Fruit fly (Drosophila melanogaster) whole organism, prepupa: ENCODE measurements around the gene RpS4.
A peak's percentile ranks its signal among the peaks of the same experiment; 100 is the strongest.

Source experiments
- CG10631 ChIP-seq: fragments of 200-800 bp; sonication (Bioruptor generic); optimal IDR thresholded peaks from 2 replicates; lab custom pipeline; 2016; ENCODE audit warnings: missing biosample characterization, missing genetic modification characterization
- CG10669 ChIP-seq: fragments of 200-800 bp; sonication (Bioruptor generic); optimal IDR thresholded peaks from 3 replicates; lab custom pipeline; 2018; ENCODE audit warnings: missing biosample characterization, mild to moderate bottlenecking, missing genetic modification characterization, moderate library complexity
- CG11762 ChIP-seq: fragments of 200-800 bp; sonication (Bioruptor generic); optimal IDR thresholded peaks from 3 replicates; lab custom pipeline; 2016; ENCODE audit warnings: missing biosample characterization, missing genetic modification characterization; ENCODE audit not compliant: insufficient read depth
- CG15336 ChIP-seq: fragments of 200-800 bp; sonication (Bioruptor generic); IDR thresholded peaks from 2 replicates; pipeline ENCODE4 v1.3.6; 2022; ENCODE audit warnings: missing biosample characterization, missing genetic modification characterization
- CG1621 ChIP-seq: fragments of 200-800 bp; sonication (Bioruptor generic); optimal IDR thresholded peaks from 3 replicates; lab custom pipeline; 2018; ENCODE audit warnings: missing biosample characterization, mild to moderate bottlenecking, missing genetic modification characterization
- CG16779 ChIP-seq: fragments of 200-800 bp; sonication (Bioruptor generic); optimal IDR thresholded peaks from 3 replicates; lab custom pipeline; 2017; ENCODE audit warnings: missing biosample characterization, mild to moderate bottlenecking, missing genetic modification characterization
- CG32006 ChIP-seq: fragments of 200-800 bp; sonication (Bioruptor generic); optimal IDR thresholded peaks from 3 replicates; lab custom pipeline; 2017; ENCODE audit warnings: missing biosample characterization, mild to moderate bottlenecking, missing genetic modification characterization
- CG34406 ChIP-seq: fragments of 200-800 bp; sonication (Bioruptor generic); optimal IDR thresholded peaks from 3 replicates; lab custom pipeline; 2016; ENCODE audit warnings: missing biosample characterization, missing genetic modification characterization
- CG3919 ChIP-seq: fragments of 200-800 bp; sonication (Bioruptor generic); optimal IDR thresholded peaks from 3 replicates; lab custom pipeline; 2016; ENCODE audit warnings: missing biosample characterization, missing genetic modification characterization
- CG4318 ChIP-seq: fragments of 200-800 bp; sonication (Bioruptor generic); optimal IDR thresholded peaks from 3 replicates; lab custom pipeline; 2017; ENCODE audit warnings: missing biosample characterization, mild to moderate bottlenecking, missing genetic modification characterization
- CG6808 ChIP-seq: fragments of 200-800 bp; sonication (Bioruptor generic); optimal IDR thresholded peaks from 3 replicates; lab custom pipeline; 2017; ENCODE audit warnings: missing biosample characterization, missing genetic modification characterization, mild to moderate bottlenecking, moderate library complexity, missing genetic modification reagents
- CG6854 ChIP-seq: fragments of 200-800 bp; sonication (Bioruptor generic); optimal IDR thresholded peaks from 2 replicates; lab custom pipeline; 2017; ENCODE audit warnings: missing biosample characterization, mild to moderate bottlenecking, missing genetic modification characterization
- CG9139 ChIP-seq: fragments of 200-800 bp; sonication (Bioruptor generic); optimal IDR thresholded peaks from 3 replicates; lab custom pipeline; 2017; ENCODE audit warnings: missing biosample characterization, mild to moderate bottlenecking, missing genetic modification characterization
- Eip75B ChIP-seq: fragments of 200-800 bp; sonication (Bioruptor generic); optimal IDR thresholded peaks from 3 replicates; lab custom pipeline; 2016; ENCODE audit warnings: missing biosample characterization, missing genetic modification characterization
- Eip78C ChIP-seq: fragments of 200-800 bp; sonication (Bioruptor generic); peaks from one replicate; lab custom pipeline; 2016; ENCODE audit warnings: missing biosample characterization, missing genetic modification characterization
- Eip93F ChIP-seq: fragments of 200-800 bp; sonication (Bioruptor generic); optimal IDR thresholded peaks from 2 replicates; lab custom pipeline; 2016; ENCODE audit warnings: missing biosample characterization, mild to moderate bottlenecking, missing genetic modification characterization
- Ets21C ChIP-seq: fragments of 200-800 bp; sonication (Bioruptor generic); optimal IDR thresholded peaks from 3 replicates; lab custom pipeline; 2016; ENCODE audit warnings: missing biosample characterization, missing genetic modification characterization
- Ets96B ChIP-seq: fragments of 200-800 bp; optimal IDR thresholded peaks from 2 replicates; lab custom pipeline; 2019; ENCODE audit warnings: missing biosample characterization, mild to moderate bottlenecking, missing genetic modification characterization, moderate library complexity
- Gug ChIP-seq: fragments of 200-800 bp; sonication (Bioruptor generic); IDR thresholded peaks from 2 replicates; pipeline ENCODE4 v1.3.6; 2022; ENCODE audit warnings: missing biosample characterization, missing genetic modification characterization
- Hr38 ChIP-seq: sonication (Bioruptor generic); optimal IDR thresholded peaks from 2 replicates; lab custom pipeline; 2016; ENCODE audit warnings: missing biosample characterization, missing genetic modification characterization
- Hr4 ChIP-seq: fragments of 200-800 bp; sonication (Bioruptor generic); optimal IDR thresholded peaks from 3 replicates; lab custom pipeline; 2016; ENCODE audit warnings: missing biosample characterization, missing genetic modification characterization
- Smox ChIP-seq: fragments of 200-800 bp; sonication (Bioruptor generic); optimal IDR thresholded peaks from 3 replicates; lab custom pipeline; 2016; ENCODE audit warnings: missing biosample characterization, missing genetic modification characterization
- Sox14 ChIP-seq: fragments of 200-800 bp; sonication (Bioruptor generic); optimal IDR thresholded peaks from 3 replicates; lab custom pipeline; 2016; ENCODE audit warnings: missing biosample characterization, missing genetic modification characterization
- Sox15 ChIP-seq: fragments of 200-800 bp; sonication (Bioruptor generic); optimal IDR thresholded peaks from 3 replicates; lab custom pipeline; 2016; ENCODE audit warnings: missing biosample characterization, missing genetic modification characterization
- achi ChIP-seq: fragments of 200-800 bp; sonication (Bioruptor generic); optimal IDR thresholded peaks from 3 replicates; lab custom pipeline; 2016; ENCODE audit warnings: missing biosample characterization, missing genetic modification characterization
- acj6 ChIP-seq: fragments of 200-800 bp; sonication (Bioruptor generic); optimal IDR thresholded peaks from 3 replicates; lab custom pipeline; 2016; ENCODE audit warnings: missing biosample characterization, missing genetic modification characterization
- dsx ChIP-seq: fragments of 200-800 bp; optimal IDR thresholded peaks from 3 replicates; lab custom pipeline; 2019; ENCODE audit warnings: missing biosample characterization, mild to moderate bottlenecking, missing genetic modification characterization, moderate library complexity; ENCODE audit not compliant: poor library complexity, severe bottlenecking
- fd59A ChIP-seq: fragments of 200-800 bp; sonication (Bioruptor generic); optimal IDR thresholded peaks from 2 replicates; lab custom pipeline; 2017; ENCODE audit warnings: missing biosample characterization, mild to moderate bottlenecking, missing genetic modification characterization, missing genetic modification reagents
- fd85E ChIP-seq: fragments of 200-800 bp; sonication (Bioruptor generic); optimal IDR thresholded peaks from 3 replicates; lab custom pipeline; 2016; ENCODE audit warnings: missing biosample characterization, missing genetic modification characterization
- net ChIP-seq: fragments of 200-800 bp; sonication (Bioruptor generic); optimal IDR thresholded peaks from 3 replicates; lab custom pipeline; 2016; ENCODE audit warnings: missing biosample characterization, missing genetic modification characterization
- pdm3 ChIP-seq: fragments of 200-800 bp; sonication (Bioruptor generic); optimal IDR thresholded peaks from 3 replicates; lab custom pipeline; 2016; ENCODE audit warnings: missing biosample characterization, missing genetic modification characterization
- salr ChIP-seq, 2 experiments: fragments of 200-800 bp; sonication (Bioruptor generic); optimal IDR thresholded peaks; 3 replicates each; lab custom pipeline; 2016 to 2018; ENCODE audit warnings: missing biosample characterization in 2 of 2, missing genetic modification characterization in 2 of 2, mild to moderate bottlenecking in 1 of 2
- spab ChIP-seq: fragments of 200-800 bp; sonication (Bioruptor generic); optimal IDR thresholded peaks from 2 replicates; lab custom pipeline; 2017; ENCODE audit warnings: missing biosample characterization, mild to moderate bottlenecking, missing genetic modification characterization, missing genetic modification reagents
- ss ChIP-seq, 2 experiments: fragments of 200-800 bp; sonication (Bioruptor generic); optimal IDR thresholded peaks; 2 replicates in 1 of 2; 3 replicates in 1 of 2; lab custom pipeline; 2017 to 2018; ENCODE audit warnings: mild to moderate bottlenecking in 2 of 2, missing biosample characterization in 2 of 2, missing genetic modification characterization in 2 of 2, moderate library complexity in 1 of 2
- svp ChIP-seq: fragments of 200-800 bp; sonication (Bioruptor generic); peaks from one replicate; lab custom pipeline; 2016; ENCODE audit warnings: missing biosample characterization, missing genetic modification characterization
- topi ChIP-seq: fragments of 200-800 bp; sonication (Bioruptor generic); optimal IDR thresholded peaks from 3 replicates; lab custom pipeline; 2016; ENCODE audit warnings: missing biosample characterization, missing genetic modification characterization
- vri ChIP-seq: fragments of 200-800 bp; sonication (Bioruptor generic); optimal IDR thresholded peaks from 3 replicates; lab custom pipeline; 2016; ENCODE audit warnings: missing biosample characterization, mild to moderate bottlenecking, missing genetic modification characterization

RpS4 gene

DNA sequence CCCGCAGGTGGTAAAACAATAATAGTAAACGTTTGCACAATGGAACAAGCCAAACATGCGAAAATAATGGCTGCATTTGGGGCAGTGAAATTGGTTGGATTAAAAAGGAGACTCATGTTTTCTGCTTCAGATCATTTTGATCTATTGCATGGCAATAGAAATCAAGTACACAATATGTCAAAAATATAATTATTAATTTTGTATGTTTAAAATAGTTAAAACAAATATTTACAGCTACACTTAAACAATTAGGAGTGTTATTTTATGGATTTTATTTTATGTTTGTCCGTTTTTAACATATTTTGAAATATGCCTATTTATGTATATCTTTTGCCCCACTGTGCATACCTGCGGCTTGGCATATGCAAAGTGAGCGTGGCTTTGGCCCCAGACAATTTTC, 24.7 kb downstream of the RpS4 start (continued):
- TF ChIP-seq spab (GFP tag; lab: Kevin White, UChicago) (peak; percentile 12), vri (GFP tag; lab: Kevin White, UChicago) (no peak), net (GFP tag; lab: Kevin White, UChicago) (no peak), pdm3 (GFP tag; lab: Kevin White, UChicago) (peak; percentile 13), CG3919 (GFP tag; lab: Kevin White, UChicago) (peak; percentile 21), CG34406 (GFP tag; lab: Kevin White, UChicago) (peak; percentile 15), salr (GFP tag; optimal IDR thresholded peaks at IDR 0.05; lab: Kevin White, UChicago) (peak in 1 of 2 experiments; percentile 27), CG9139 (GFP tag; lab: Kevin White, UChicago) (no peak), CG6808 (GFP tag; lab: Kevin White, UChicago) (peak; percentile 36), fd59A (GFP tag; lab: Kevin White, UChicago) (peak; percentile 48)
- TF ChIP-seq, all 60 proteins: peak for 23

DNA sequence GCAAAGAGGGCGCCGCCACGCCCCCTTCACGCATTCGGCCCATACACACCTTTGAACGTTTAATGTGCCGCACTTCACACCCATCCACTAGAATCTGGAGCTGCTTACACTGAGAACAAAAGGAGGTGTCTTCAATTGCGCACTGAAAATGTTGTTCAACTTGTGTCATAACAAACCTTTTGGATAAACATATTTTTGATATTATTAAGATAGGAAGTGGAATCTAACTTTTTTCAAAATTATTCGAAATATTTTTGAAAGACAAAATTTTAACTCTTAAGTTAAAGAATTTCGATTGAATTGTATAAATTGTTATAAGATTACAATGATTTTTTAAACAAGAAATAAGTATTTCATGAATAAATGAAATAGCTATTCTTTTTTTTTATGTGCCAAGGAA, 26.7 kb downstream of the RpS4 start:
- TF ChIP-seq achi (GFP tag; lab: Kevin White, UChicago) (no peak), CG11762 (GFP tag; lab: Kevin White, UChicago) (no peak), Gug (no peak), Sox15 (no peak), svp (GFP tag; lab: Kevin White, UChicago) (no peak), Hr4 (GFP tag; lab: Kevin White, UChicago) (no peak), CG6854 (GFP tag; lab: Kevin White, UChicago) (no peak), CG4318 (GFP tag; lab: Kevin White, UChicago) (no peak), Sox14 (GFP tag; lab: Kevin White, UChicago) (no peak), CG10669 (GFP tag; lab: Kevin White, UChicago) (no peak), net (GFP tag; lab: Kevin White, UChicago) (no peak), Ets21C (GFP tag; lab: Kevin White, UChicago) (no peak), Smox (GFP tag; lab: Kevin White, UChicago) (no peak), Eip75B (GFP tag; lab: Kevin White, UChicago) (peak; percentile 1), Ets96B (peak; percentile 14), CG32006 (peak; percentile 21), CG3919 (GFP tag; lab: Kevin White, UChicago) (peak; percentile 29), salr (GFP tag; optimal IDR thresholded peaks at IDR 0.05; lab: Kevin White, UChicago) (peak in 1 of 2 experiments; percentile 22), ss (GFP tag; optimal IDR thresholded peaks at IDR 0.05; lab: Kevin White, UChicago) (no peak), Eip78C (peak; percentile 66), acj6 (GFP tag; lab: Kevin White, UChicago) (no peak), CG1621 (tag; lab: Kevin White, UChicago) (no peak)
- TF ChIP-seq, all 60 proteins: peak for 6

DNA sequence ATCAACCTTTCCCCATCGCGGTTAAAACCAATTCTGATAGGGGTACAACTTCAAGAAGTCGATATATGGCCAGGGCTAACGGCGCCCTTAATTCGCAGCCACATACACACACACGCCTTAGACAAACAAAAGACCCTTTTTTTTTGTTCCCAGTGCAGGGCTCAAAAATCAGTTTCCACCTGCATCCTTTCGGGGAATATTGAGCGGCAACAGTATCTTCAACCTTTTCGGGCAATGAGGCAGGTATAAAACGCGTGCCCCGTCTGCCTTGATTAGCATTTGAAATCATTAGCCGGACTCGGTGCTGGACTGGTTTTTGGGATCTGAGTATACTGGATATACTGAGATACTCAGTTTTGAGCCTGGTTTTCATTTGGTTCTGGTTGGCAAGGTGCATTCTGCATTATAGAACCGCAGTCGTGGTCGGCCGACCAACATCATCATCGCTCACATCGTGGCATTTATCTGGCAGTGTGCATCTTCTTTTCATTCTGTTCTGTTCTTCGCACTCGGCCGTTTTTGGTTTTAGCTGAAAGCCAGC, 32.6 kb downstream of the RpS4 start:
- TF ChIP-seq fd85E (GFP tag; lab: Kevin White, UChicago), result no peak
- TF ChIP-seq Smox (GFP tag; lab: Kevin White, UChicago), result no peak
- no peak for TF ChIP-seq achi (GFP tag; lab: Kevin White, UChicago)
- TF ChIP-seq CG6808 (GFP tag; lab: Kevin White, UChicago), result no peak
- TF ChIP-seq Ets21C (GFP tag; lab: Kevin White, UChicago), result no peak
- TF ChIP-seq CG10669 (GFP tag; lab: Kevin White, UChicago), result no peak
- no peak for TF ChIP-seq CG15336 (GFP tag; lab: Robert Waterston, UW)
- no peak for TF ChIP-seq CG34406 (GFP tag; lab: Kevin White, UChicago)
- TF ChIP-seq Eip93F (GFP tag; lab: Kevin White, UChicago), result no peak

DNA sequence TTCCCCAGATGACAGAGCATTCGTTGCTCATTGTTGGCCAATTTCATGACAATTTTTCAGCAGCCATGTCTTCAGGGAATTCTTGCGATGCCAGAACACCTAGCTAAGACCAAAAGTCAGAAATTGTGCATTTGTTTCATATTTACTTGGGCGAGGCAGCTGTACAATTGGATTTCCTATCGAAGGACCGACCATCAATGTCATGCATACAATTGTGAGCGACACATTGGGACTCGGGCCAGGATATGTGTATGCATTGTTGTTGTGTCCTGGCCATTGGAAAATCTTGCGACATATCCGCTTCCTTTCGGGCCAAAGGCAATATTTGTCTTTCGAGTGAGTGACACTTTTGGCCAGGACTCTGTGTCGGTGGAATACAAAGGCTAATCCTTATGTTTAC, 35.8 kb downstream of the RpS4 start:
- TF ChIP-seq topi (GFP tag; lab: Kevin White, UChicago) (no peak), CG9139 (GFP tag; lab: Kevin White, UChicago) (no peak), CG16779 (tag; lab: Kevin White, UChicago) (no peak), vri (GFP tag; lab: Kevin White, UChicago) (no peak), Sox15 (no peak), CG10631 (GFP tag; lab: Kevin White, UChicago) (no peak), Hr38 (GFP tag; lab: Kevin White, UChicago) (no peak), dsx (GFP tag; lab: Kevin White, UChicago) (no peak), ss (GFP tag; optimal IDR thresholded peaks at IDR 0.05; lab: Kevin White, UChicago) (no peak), CG34406 (GFP tag; lab: Kevin White, UChicago) (no peak), svp (GFP tag; lab: Kevin White, UChicago) (no peak)
